Worm (Caenorhabditis elegans) whole organism, late embryonic: ENCODE results near the gene Y60A9.3.

Experiments used
- C08G9.2 ChIP-seq: sonication (generic microtip); optimal IDR thresholded peaks from 2 replicates; lab custom pipeline; 2016; ENCODE audit warnings: mild to moderate bottlenecking, missing genetic modification characterization, moderate library complexity, missing compliant biosample characterization
- K02D7.2 ChIP-seq: sonication (generic microtip); optimal IDR thresholded peaks from 2 replicates; lab custom pipeline; 2017; ENCODE audit warnings: mild to moderate bottlenecking, missing genetic modification characterization, missing compliant biosample characterization
- Y22D7AL.16 ChIP-seq: sonication (generic microtip); optimal IDR thresholded peaks from 2 replicates; lab custom pipeline; 2016; ENCODE audit warnings: missing genetic modification characterization, missing compliant biosample characterization
- ahr-1 ChIP-seq: sonication (generic microtip); optimal IDR thresholded peaks from 2 replicates; lab custom pipeline; 2016; ENCODE audit warnings: missing genetic modification characterization, missing compliant biosample characterization
- ama-1 ChIP-seq: fragments of 150-350 bp; optimal IDR thresholded peaks from 2 replicates; lab custom pipeline; 2014
- ceh-14 ChIP-seq: sonication (generic microtip); optimal IDR thresholded peaks from 2 replicates; lab custom pipeline; 2016; ENCODE audit warnings: missing genotype, missing genetic modification characterization, missing compliant biosample characterization
- ceh-18 ChIP-seq: sonication (generic microtip); optimal IDR thresholded peaks from 2 replicates; lab custom pipeline; 2016; ENCODE audit warnings: missing genetic modification characterization, missing compliant biosample characterization
- ceh-22 ChIP-seq: sonication (generic microtip); optimal IDR thresholded peaks from 2 replicates; lab custom pipeline; 2017; ENCODE audit warnings: missing biosample characterization, missing genetic modification characterization
- ceh-24 ChIP-seq: sonication (generic microtip); optimal IDR thresholded peaks from 2 replicates; lab custom pipeline; 2016; ENCODE audit warnings: mild to moderate bottlenecking, missing genetic modification characterization, missing compliant biosample characterization
- ceh-34 ChIP-seq: sonication (generic microtip); optimal IDR thresholded peaks from 2 replicates; lab custom pipeline; 2016; ENCODE audit warnings: mild to moderate bottlenecking, missing genetic modification characterization, missing compliant biosample characterization
- ceh-48 ChIP-seq: sonication (generic microtip); optimal IDR thresholded peaks from 2 replicates; lab custom pipeline; 2016; ENCODE audit warnings: missing genetic modification characterization, inconsistent platforms, missing compliant biosample characterization
- ceh-9 ChIP-seq: sonication (generic microtip); optimal IDR thresholded peaks from 2 replicates; lab custom pipeline; 2016; ENCODE audit warnings: mild to moderate bottlenecking, missing genetic modification characterization, inconsistent platforms, missing compliant biosample characterization
- che-1 ChIP-seq: sonication (generic microtip); optimal IDR thresholded peaks from 2 replicates; lab custom pipeline; 2016; ENCODE audit warnings: mild to moderate bottlenecking, missing genetic modification characterization, missing compliant biosample characterization
- dve-1 ChIP-seq: sonication (generic microtip); optimal IDR thresholded peaks from 2 replicates; lab custom pipeline; 2017; ENCODE audit warnings: antibody characterized with exemption, mild to moderate bottlenecking, missing genetic modification characterization, missing compliant biosample characterization
- eyg-1 ChIP-seq: sonication (generic microtip); optimal IDR thresholded peaks from 2 replicates; lab custom pipeline; 2016; ENCODE audit warnings: missing genotype, missing genetic modification characterization, missing compliant biosample characterization
- hlh-15 ChIP-seq: sonication (generic microtip); optimal IDR thresholded peaks from 2 replicates; lab custom pipeline; 2016; ENCODE audit warnings: missing genetic modification characterization, missing compliant biosample characterization
- hlh-6 ChIP-seq: sonication (generic microtip); optimal IDR thresholded peaks from 2 replicates; lab custom pipeline; 2016; ENCODE audit warnings: missing genotype, missing genetic modification characterization, missing compliant biosample characterization
- mec-3 ChIP-seq: sonication (generic microtip); optimal IDR thresholded peaks from 2 replicates; lab custom pipeline; 2016; ENCODE audit warnings: borderline replicate concordance, missing genetic modification characterization, missing compliant biosample characterization
- nfya-1 ChIP-seq: sonication (generic microtip); optimal IDR thresholded peaks from 2 replicates; lab custom pipeline; 2017; ENCODE audit warnings: missing genetic modification characterization, mild to moderate bottlenecking, missing compliant biosample characterization, antibody characterized with exemption, moderate library complexity
- nhr-11 ChIP-seq: fragments of 150-350 bp; optimal IDR thresholded peaks from 2 replicates; lab custom pipeline; 2014; ENCODE audit warnings: missing biosample characterization, missing genetic modification characterization
- nhr-232 ChIP-seq: sonication (generic microtip); optimal IDR thresholded peaks from 2 replicates; lab custom pipeline; 2016; ENCODE audit warnings: missing genetic modification characterization, missing compliant biosample characterization
- pag-3 ChIP-seq: sonication (generic microtip); optimal IDR thresholded peaks from 2 replicates; lab custom pipeline; 2016; ENCODE audit warnings: missing compliant biosample characterization, missing genetic modification characterization, borderline replicate concordance
- pat-9 ChIP-seq: fragments of 200-800 bp; sonication (Bioruptor generic); optimal IDR thresholded peaks from 2 replicates; lab custom pipeline; 2018; ENCODE audit warnings: mild to moderate bottlenecking, missing genetic modification characterization, moderate library complexity, missing compliant biosample characterization
- pha-2 ChIP-seq: sonication (generic microtip); optimal IDR thresholded peaks from 2 replicates; lab custom pipeline; 2017; ENCODE audit warnings: mild to moderate bottlenecking, missing genetic modification characterization, missing compliant biosample characterization
- pha-4 ChIP-seq: fragments of 150-350 bp; optimal IDR thresholded peaks from 2 replicates; lab custom pipeline; 2018; ENCODE audit warnings: missing biosample characterization, missing genetic modification reagents, missing genetic modification characterization
- pros-1 ChIP-seq: fragments of 150-350 bp; optimal IDR thresholded peaks from 2 replicates; lab custom pipeline; 2014; ENCODE audit warnings: missing biosample characterization, missing genetic modification reagents, missing genetic modification characterization
- ref-2 ChIP-seq: sonication (generic microtip); optimal IDR thresholded peaks from 2 replicates; lab custom pipeline; 2016; ENCODE audit warnings: missing genetic modification characterization, missing compliant biosample characterization
- sox-2 ChIP-seq: fragments of 200-800 bp; sonication (Bioruptor generic); IDR thresholded peaks from 2 replicates; pipeline ENCODE4 v1.3.6; 2022; ENCODE audit warnings: missing genetic modification reagents, missing genetic modification characterization, missing compliant biosample characterization
- tbx-7 ChIP-seq: sonication (generic microtip); optimal IDR thresholded peaks from 2 replicates; lab custom pipeline; 2016; ENCODE audit warnings: missing genotype, missing genetic modification characterization, missing compliant biosample characterization
- ttx-3 ChIP-seq: sonication (generic microtip); optimal IDR thresholded peaks from 2 replicates; lab custom pipeline; 2016; ENCODE audit warnings: missing genetic modification reagents, missing genetic modification characterization, missing compliant biosample characterization
- unc-3 ChIP-seq, 2 experiments: fragments of 200-800 bp in 1 of 2; sonication (Bioruptor generic) in 1 of 2; sonication (generic microtip) in 1 of 2; conservative IDR thresholded peaks in 1 of 2; optimal IDR thresholded peaks in 1 of 2; 2 replicates each; pipeline versions ENCODE4 v1.3.6 to Lab custom; 2016 to 2022; ENCODE audit warnings: missing compliant biosample characterization in 2 of 2, missing genetic modification characterization in 2 of 2, missing genetic modification reagents in 1 of 2
- unc-55 ChIP-seq: sonication (generic microtip); optimal IDR thresholded peaks from 2 replicates; lab custom pipeline; 2017; ENCODE audit warnings: missing biosample characterization, missing genetic modification reagents, missing genetic modification characterization
- unc-86 ChIP-seq: sonication (generic microtip); optimal IDR thresholded peaks from 2 replicates; lab custom pipeline; 2016; ENCODE audit warnings: missing genetic modification characterization, missing compliant biosample characterization
- zip-5 ChIP-seq: sonication (generic microtip); optimal IDR thresholded peaks from 2 replicates; lab custom pipeline; 2016; ENCODE audit warnings: missing genetic modification characterization, missing compliant biosample characterization
- ztf-16 ChIP-seq: sonication (generic microtip); optimal IDR thresholded peaks from 2 replicates; lab custom pipeline; 2017; ENCODE audit warnings: missing genetic modification characterization, missing compliant biosample characterization

Gene Y60A9.3

ce11 chrX:14339723-14340122 lies 43.3 kb upstream of the Y60A9.3 start:
- TF ChIP-seq ceh-18 (tag; lab: Kevin White, UChicago) (no peak), pha-4 (no peak), tbx-7 (no peak), pros-1 (tag; lab: Kevin White, UChicago) (no peak), pag-3 (tag; lab: Kevin White, UChicago) (no peak)
- TF ChIP-seq, all 69 proteins: peak for 0

DNA sequence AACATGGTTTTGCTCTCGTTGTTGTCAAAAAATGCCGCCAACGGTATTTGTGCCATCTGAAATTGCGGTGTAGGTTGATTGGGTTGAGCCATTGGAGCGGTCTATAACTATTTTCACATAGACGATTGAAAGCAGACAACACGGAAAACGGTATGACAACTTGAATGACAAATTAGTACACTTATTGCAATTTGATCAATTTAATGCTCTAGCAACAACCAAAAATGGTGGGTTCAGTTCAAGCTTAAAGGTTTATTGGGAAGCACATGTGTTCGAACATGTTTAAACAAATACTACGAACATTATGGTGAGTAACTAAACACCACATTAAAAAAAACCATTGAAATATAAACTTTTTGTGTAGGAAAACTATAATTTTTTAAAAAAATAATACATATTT lies 42.7 kb upstream of the Y60A9.3 start, which contains the start of gene sel-7:
Gene sel-7, minus strand, starts transcription at position 101 of the 400 bp plus-strand sequence.
- TF ChIP-seq K02D7.2 (tag; lab: Kevin White, UChicago) (no peak), ref-2 (no peak), nhr-232 (tag; lab: Kevin White, UChicago) (no peak), ztf-16 (tag; lab: Kevin White, UChicago) (no peak), unc-55 (no peak), dve-1 (tag; lab: Kevin White, UChicago) (no peak), ceh-24 (tag; lab: Kevin White, UChicago) (no peak), ceh-14 (tag; lab: Kevin White, UChicago) (no peak), mec-3 (tag; lab: Kevin White, UChicago) (no peak)

DNA sequence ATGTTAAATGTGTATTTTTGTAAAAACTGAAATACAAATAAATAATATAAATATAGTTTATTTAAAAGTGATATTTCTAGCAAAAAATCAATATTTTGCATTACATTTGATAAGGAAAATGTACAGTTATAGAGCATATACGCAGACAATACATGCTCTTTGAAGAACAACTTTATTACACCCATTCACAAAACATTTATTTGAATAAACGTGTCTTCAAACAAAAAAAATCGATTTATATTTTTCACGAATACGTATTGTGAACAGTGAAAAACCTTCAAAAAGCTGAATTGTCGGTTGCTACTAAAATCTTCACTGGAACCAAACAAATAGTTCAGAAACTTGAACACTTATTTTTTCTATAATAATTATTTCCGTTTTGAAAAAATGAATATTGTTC lies 35.5 kb upstream of the Y60A9.3 start, which contains the start of gene K04G11.3:
Gene K04G11.3, minus strand, starts transcription at position 101 of the 400 bp plus-strand sequence.
- TF ChIP-seq ceh-22 (tag; lab: Kevin White, UChicago) (no peak), hlh-15 (tag; lab: Kevin White, UChicago) (no peak), ceh-34 (tag; lab: Kevin White, UChicago) (no peak), zip-5 (tag; lab: Kevin White, UChicago) (no peak), mec-3 (tag; lab: Kevin White, UChicago) (no peak), ztf-16 (tag; lab: Kevin White, UChicago) (no peak), che-1 (no peak), hlh-6 (no peak), C08G9.2 (no peak), sox-2 (GFP tag; lab: Robert Waterston, UW) (no peak), unc-3 (GFP tag; conservative IDR thresholded peaks at IDR 0.05; lab: Robert Waterston, UW) (no peak), unc-3 (tag; optimal IDR thresholded peaks at IDR 0.05; lab: Kevin White, UChicago) (no peak), nhr-11 (tag; lab: Kevin White, UChicago) (no peak), unc-86 (tag; lab: Kevin White, UChicago) (no peak), nfya-1 (tag; lab: Kevin White, UChicago) (no peak), pha-4 (no peak), pag-3 (tag; lab: Kevin White, UChicago) (no peak), ahr-1 (tag; lab: Kevin White, UChicago) (no peak), ceh-9 (tag; lab: Kevin White, UChicago) (no peak), eyg-1 (tag; lab: Kevin White, UChicago) (no peak), ceh-24 (tag; lab: Kevin White, UChicago) (no peak)

- TF ChIP-seq pha-2 (tag; lab: Kevin White, UChicago): no peak
- TF ChIP-seq ama-1 (lab: Kevin White, UChicago): no peak
- TF ChIP-seq ceh-48: no peak
- no peak for TF ChIP-seq ttx-3 (tag; lab: Kevin White, UChicago)
- no peak for TF ChIP-seq Y22D7AL.16 (tag; lab: Kevin White, UChicago)
- no peak for TF ChIP-seq nhr-232 (tag; lab: Kevin White, UChicago)
- no peak for TF ChIP-seq pat-9 (tag; lab: Kevin White, UChicago)
Measured at ce11 chrX:14349690-14350168, 33.3 kb upstream of the Y60A9.3 start, which contains the start of gene wdr-5.2. Gene wdr-5.2, plus strand, starts transcription at chrX:14350118.
